Worm (Caenorhabditis elegans) whole organism, L1 larva: ENCODE measurements around the gene klp-7.

ENCODE experiments used
- Y116A8C.19 ChIP-seq: sonication (generic microtip); optimal IDR thresholded peaks from 2 replicates; lab custom pipeline; 2016; ENCODE audit warnings: missing compliant biosample characterization, missing genetic modification characterization, borderline replicate concordance
- aha-1 ChIP-seq: fragments of 150-350 bp; optimal IDR thresholded peaks from 2 replicates; lab custom pipeline; 2014; ENCODE audit warnings: missing biosample characterization, missing genetic modification characterization
- aly-2 ChIP-seq: fragments of 150-350 bp; optimal IDR thresholded peaks from 2 replicates; lab custom pipeline; 2014; ENCODE audit warnings: missing biosample characterization, missing genetic modification characterization
- nhr-28 ChIP-seq: fragments of 150-350 bp; optimal IDR thresholded peaks from 2 replicates; lab custom pipeline; 2014; ENCODE audit warnings: missing biosample characterization, missing genetic modification characterization
- nhr-85 ChIP-seq: sonication (generic microtip); peaks from one replicate; lab custom pipeline; 2016; ENCODE audit warnings: missing genetic modification characterization, inconsistent platforms, missing compliant biosample characterization
- tbx-2 ChIP-seq: sonication (generic microtip); optimal IDR thresholded peaks from 2 replicates; lab custom pipeline; 2016; ENCODE audit warnings: missing genetic modification characterization, missing compliant biosample characterization
- xbp-1 ChIP-seq: sonication (generic microtip); optimal IDR thresholded peaks from 2 replicates; lab custom pipeline; 2016; ENCODE audit warnings: missing genetic modification characterization, missing compliant biosample characterization
- zag-1 ChIP-seq: fragments of 150-350 bp; optimal IDR thresholded peaks from 2 replicates; lab custom pipeline; 2014; ENCODE audit warnings: missing biosample characterization, missing genetic modification characterization

DNA sequence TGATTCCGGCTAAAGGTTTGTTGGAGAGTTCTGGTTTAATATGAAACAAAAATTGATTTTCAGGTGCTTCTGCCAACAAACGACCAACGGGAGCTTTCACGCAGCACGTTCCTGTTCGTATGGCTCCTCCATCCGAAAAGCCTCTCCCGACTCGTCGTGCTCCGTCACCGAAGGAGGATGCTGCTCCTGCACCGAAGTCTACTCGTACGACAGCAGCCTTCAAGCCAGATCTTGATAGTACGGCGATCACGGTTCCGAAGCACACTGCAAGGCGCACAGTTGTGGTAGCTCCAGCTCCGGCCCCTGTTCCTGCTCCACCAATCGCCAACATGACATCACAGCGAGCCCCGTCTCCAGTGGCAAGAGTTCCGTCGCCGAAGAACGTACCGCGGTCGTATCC lies 3.1 kb downstream of the klp-7 start:
- TF ChIP-seq aly-2 (tag; lab: Kevin White, UChicago) (no peak), nhr-85 (tag; lab: Kevin White, UChicago) (no peak), nhr-28 (no peak), aha-1 (tag; lab: Kevin White, UChicago) (no peak), tbx-2 (no peak), zag-1 (no peak), Y116A8C.19 (tag; lab: Kevin White, UChicago) (no peak), xbp-1 (tag; lab: Kevin White, UChicago) (no peak)
